Fruit fly (Drosophila melanogaster) S2 (cell line): ENCODE data around the gene CG6712.

Source experiments
- CG8478 ChIP-seq: fragments of >200 bp; optimal IDR thresholded peaks from 2 replicates; lab custom pipeline; 2018
- CTCF ChIP-seq, 2 experiments: fragments of >200 bp; optimal IDR thresholded peaks; 2 replicates each; lab custom pipeline; 2018

- TF ChIP-seq CG8478: no peak
- TF ChIP-seq CTCF (optimal IDR thresholded peaks at IDR 0.05; lab: Kevin White, UChicago): no peak
Measured at dm6 chr2L:12087442-12087841, 8.9 kb downstream of the CG6712 start.
